Fruit fly (Drosophila melanogaster): ENCODE measurements around the gene Cp16.

DNA sequence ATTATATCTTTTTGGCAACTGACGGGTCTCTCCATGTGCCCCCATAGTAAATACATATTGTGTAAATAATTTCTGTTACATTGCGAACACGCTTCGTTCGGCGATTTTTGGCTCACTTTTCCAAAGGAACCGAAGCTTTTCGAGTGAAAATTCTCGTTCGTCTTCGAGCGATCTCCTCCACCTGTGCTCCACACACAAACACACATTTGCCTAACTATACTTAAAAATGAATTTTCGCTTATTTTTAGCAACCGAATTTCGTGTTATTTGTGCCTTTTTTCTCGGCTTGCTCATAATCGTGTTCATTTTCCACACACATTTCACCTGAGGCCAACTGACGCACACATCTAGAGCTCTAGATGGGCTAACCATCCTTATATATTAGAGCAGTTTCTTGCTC lies 14.8 kb downstream of the Cp16 start:
- TF ChIP-seq CG8478 (optimal IDR thresholded peaks at IDR 0.05) (no peak), CTCF (optimal IDR thresholded peaks at IDR 0.05) (no peak)
